Fruit fly (Drosophila melanogaster) whole organism, prepupa: ENCODE data around the gene CG15020.

ENCODE experiments used
- Blimp-1 ChIP-seq: fragments of 200-800 bp; sonication (Bioruptor generic); optimal IDR thresholded peaks from 3 replicates; lab custom pipeline; 2017; ENCODE audit warnings: missing biosample characterization, missing genetic modification characterization, mild to moderate bottlenecking, moderate library complexity, missing genetic modification reagents
- CG34406 ChIP-seq: fragments of 200-800 bp; sonication (Bioruptor generic); optimal IDR thresholded peaks from 3 replicates; lab custom pipeline; 2016; ENCODE audit warnings: missing biosample characterization, missing genetic modification characterization
- CG4318 ChIP-seq: fragments of 200-800 bp; sonication (Bioruptor generic); optimal IDR thresholded peaks from 3 replicates; lab custom pipeline; 2017; ENCODE audit warnings: missing biosample characterization, mild to moderate bottlenecking, missing genetic modification characterization
- Hr39 ChIP-seq: fragments of 200-800 bp; sonication (Bioruptor generic); optimal IDR thresholded peaks from 2 replicates; lab custom pipeline; 2016; ENCODE audit warnings: missing biosample characterization, missing genetic modification characterization
- Lpt ChIP-seq: fragments of 200-800 bp; sonication (Bioruptor generic); optimal IDR thresholded peaks from 3 replicates; lab custom pipeline; 2016; ENCODE audit warnings: missing biosample characterization, missing genetic modification characterization
- spab ChIP-seq: fragments of 200-800 bp; sonication (Bioruptor generic); optimal IDR thresholded peaks from 2 replicates; lab custom pipeline; 2017; ENCODE audit warnings: missing biosample characterization, mild to moderate bottlenecking, missing genetic modification characterization, missing genetic modification reagents

dm6 chr3L:4475704-4476103 is 54.2 kb downstream of the CG15020 start:
- TF ChIP-seq Hr39 (GFP tag; lab: Kevin White, UChicago) = no peak
- TF ChIP-seq spab = no peak
- TF ChIP-seq Blimp-1 (GFP tag; lab: Kevin White, UChicago) = no peak
- TF ChIP-seq CG4318 (GFP tag; lab: Kevin White, UChicago) = no peak
- TF ChIP-seq CG34406 (GFP tag; lab: Kevin White, UChicago) = no peak
- no peak for TF ChIP-seq Lpt (GFP tag; lab: Kevin White, UChicago)
